Worm (Caenorhabditis elegans) whole organism, L4/young adult: ENCODE data around the gene clec-254.
A peak's percentile ranks its signal among the peaks of the same experiment; 100 is the strongest.

Source experiments
- W03F9.2 ChIP-seq: fragments of 150-350 bp; optimal IDR thresholded peaks from 2 replicates; lab custom pipeline; 2014; ENCODE audit warnings: missing biosample characterization, missing genetic modification characterization
- dao-5 ChIP-seq: sonication (generic microtip); optimal IDR thresholded peaks from 2 replicates; lab custom pipeline; 2016; ENCODE audit warnings: missing genotype, missing genetic modification characterization, moderate library complexity, missing compliant biosample characterization
- him-1 ChIP-seq: sonication (generic microtip); optimal IDR thresholded peaks from 2 replicates; lab custom pipeline; 2016; ENCODE audit warnings: missing genotype, missing genetic modification reagents, missing genetic modification characterization, missing compliant biosample characterization

The clec-254 gene

ce11 chrV:18729324-18729924 is 24.8 kb downstream of the clec-254 start, which contains the start of gene asp-19:
TSS of gene asp-19 (minus strand) at chrV:18729374.
- TF ChIP-seq dao-5 (no peak), him-1 (tag; lab: Kevin White, UChicago) (no peak), W03F9.2 (tag; lab: Kevin White, UChicago) (no peak)

ce11 chrV:18725858-18726257 is 28.4 kb downstream of the clec-254 start:
- TF ChIP-seq W03F9.2 (tag; lab: Kevin White, UChicago) (no peak), him-1 (tag; lab: Kevin White, UChicago) (no peak), dao-5 (no peak)

- TF ChIP-seq him-1 (tag; lab: Kevin White, UChicago) (no peak), dao-5 (no peak)
These were observed 30.2 kb downstream of the clec-254 start for ce11 chrV:18724076-18724475.

ce11 chrV:18723604-18724003 is 30.6 kb downstream of the clec-254 start:
- TF ChIP-seq dao-5 (no peak), him-1 (tag; lab: Kevin White, UChicago) (no peak), W03F9.2 (tag; lab: Kevin White, UChicago) (peak; percentile 58)

ce11 chrV:18722510-18723299 is 31.5 kb downstream of the clec-254 start:
- TF ChIP-seq W03F9.2 (tag; lab: Kevin White, UChicago) (no peak), dao-5 (no peak), him-1 (tag; lab: Kevin White, UChicago) (no peak)

ce11 chrV:18721873-18722272 is 32.4 kb downstream of the clec-254 start:
- no peak for TF ChIP-seq him-1 (tag; lab: Kevin White, UChicago)

- TF ChIP-seq W03F9.2 (tag; lab: Kevin White, UChicago) (no peak), him-1 (tag; lab: Kevin White, UChicago) (no peak), dao-5 (no peak)
These were observed 34.2 kb downstream of the clec-254 start, which contains the start of gene Y17D7C.2 for ce11 chrV:18719956-18720489. TSS of gene Y17D7C.2 (minus strand) at chrV:18719987.

- TF ChIP-seq dao-5 (no peak), him-1 (tag; lab: Kevin White, UChicago) (no peak), W03F9.2 (tag; lab: Kevin White, UChicago) (no peak)
These were observed 34.8 kb downstream of the clec-254 start for ce11 chrV:18719412-18719811.

ce11 chrV:18712118-18712517 is 42.1 kb downstream of the clec-254 start:
- TF ChIP-seq him-1 (tag; lab: Kevin White, UChicago) (no peak), dao-5 (no peak), W03F9.2 (tag; lab: Kevin White, UChicago) (no peak)

- no peak for TF ChIP-seq W03F9.2 (tag; lab: Kevin White, UChicago)
- TF ChIP-seq dao-5, result no peak
- TF ChIP-seq him-1 (tag; lab: Kevin White, UChicago), result no peak
These were observed 42.9 kb downstream of the clec-254 start for ce11 chrV:18711362-18711761.

- TF ChIP-seq dao-5, result no peak
- no peak for TF ChIP-seq W03F9.2 (tag; lab: Kevin White, UChicago)
- no peak for TF ChIP-seq him-1 (tag; lab: Kevin White, UChicago)
These were observed 44.2 kb downstream of the clec-254 start for ce11 chrV:18710045-18710490.

ce11 chrV:18709203-18709860 is 44.9 kb downstream of the clec-254 start, which contains the start of gene Y17D7C.6:
TSS of gene Y17D7C.6 (plus strand) at chrV:18709810.
- TF ChIP-seq W03F9.2 (tag; lab: Kevin White, UChicago) (no peak), him-1 (tag; lab: Kevin White, UChicago) (no peak), dao-5 (no peak)

- TF ChIP-seq him-1 (tag; lab: Kevin White, UChicago), result no peak
- no peak for TF ChIP-seq dao-5
- no peak for TF ChIP-seq W03F9.2 (tag; lab: Kevin White, UChicago)
These were observed 46.2 kb downstream of the clec-254 start for ce11 chrV:18708015-18708414.
